Fruit fly (Drosophila melanogaster) whole organism, pupa: ENCODE results near the gene CG34290.
A peak's percentile ranks its signal among the peaks of the same experiment; 100 is the strongest.

Source experiments
- CG10348 ChIP-seq: fragments of 200-800 bp; sonication (Bioruptor generic); IDR thresholded peaks from 2 replicates; pipeline ENCODE4 v1.3.6; 2022; ENCODE audit warnings: missing biosample characterization, missing genetic modification characterization
- CG12605 ChIP-seq: fragments of 200-800 bp; sonication (Bioruptor generic); IDR thresholded peaks from 2 replicates; pipeline ENCODE4 v1.3.6; 2022; ENCODE audit warnings: missing biosample characterization, missing genetic modification characterization
- CG13204 ChIP-seq: fragments of 200-800 bp; sonication (Bioruptor generic); optimal IDR thresholded peaks from 2 replicates; lab custom pipeline; 2018; ENCODE audit warnings: missing biosample characterization, mild to moderate bottlenecking, missing genetic modification characterization, moderate library complexity
- CG14655 ChIP-seq: fragments of 200-800 bp; sonication (Bioruptor generic); optimal IDR thresholded peaks from 3 replicates; lab custom pipeline; 2017; ENCODE audit warnings: mild to moderate bottlenecking, missing biosample characterization, missing genetic modification reagents, missing genetic modification characterization
- CG15710 ChIP-seq: fragments of 200-800 bp; sonication (Bioruptor generic); optimal IDR thresholded peaks from 2 replicates; lab custom pipeline; 2018; ENCODE audit warnings: missing biosample characterization, mild to moderate bottlenecking, missing genetic modification characterization, moderate library complexity
- CG17806 ChIP-seq: fragments of 200-800 bp; sonication (Bioruptor generic); optimal IDR thresholded peaks from 2 replicates; lab custom pipeline; 2018; ENCODE audit warnings: missing biosample characterization, mild to moderate bottlenecking, missing genetic modification characterization, moderate library complexity
- CG32121 ChIP-seq: fragments of 200-800 bp; sonication (Bioruptor generic); IDR thresholded peaks from 2 replicates; pipeline ENCODE4 v1.3.6; 2022; ENCODE audit warnings: missing biosample characterization, missing genetic modification characterization
- CG34367 ChIP-seq: fragments of 200-800 bp; sonication (Bioruptor generic); optimal IDR thresholded peaks from 2 replicates; lab custom pipeline; 2018; ENCODE audit warnings: missing biosample characterization, mild to moderate bottlenecking, missing genetic modification characterization
- CG4496 ChIP-seq: fragments of 200-800 bp; sonication (Bioruptor generic); IDR thresholded peaks from 3 replicates; pipeline ENCODE4 v1.3.6; 2022; ENCODE audit warnings: missing biosample characterization, missing genetic modification characterization
- CG8159 ChIP-seq: fragments of 200-800 bp; sonication (Bioruptor generic); optimal IDR thresholded peaks from 3 replicates; lab custom pipeline; 2018; ENCODE audit warnings: missing biosample characterization, mild to moderate bottlenecking, missing genetic modification characterization, moderate library complexity
- CG8301 ChIP-seq: fragments of 200-800 bp; sonication (Bioruptor generic); optimal IDR thresholded peaks from 2 replicates; lab custom pipeline; 2018; ENCODE audit warnings: missing biosample characterization, mild to moderate bottlenecking, missing genetic modification characterization
- CG9948 ChIP-seq: fragments of 200-800 bp; sonication (Bioruptor generic); optimal IDR thresholded peaks from 2 replicates; lab custom pipeline; 2018; ENCODE audit warnings: missing biosample characterization, mild to moderate bottlenecking, missing genetic modification characterization, moderate library complexity
- D1 ChIP-seq: fragments of 200-800 bp; sonication (Bioruptor generic); optimal IDR thresholded peaks from 2 replicates; lab custom pipeline; 2018; ENCODE audit warnings: missing biosample characterization, mild to moderate bottlenecking, missing genetic modification characterization, moderate library complexity
- EcR ChIP-seq: fragments of 200-800 bp; sonication (Bioruptor generic); optimal IDR thresholded peaks from 3 replicates; lab custom pipeline; 2019; ENCODE audit warnings: missing biosample characterization, missing genetic modification characterization, mild to moderate bottlenecking, moderate library complexity, missing genetic modification reagents
- Ets98B ChIP-seq: fragments of 200-800 bp; sonication (Bioruptor generic); IDR thresholded peaks from 2 replicates; pipeline ENCODE4 v1.3.6; 2022; ENCODE audit warnings: missing biosample characterization, missing genetic modification characterization
- Pif1A ChIP-seq: fragments of 200-800 bp; sonication (Bioruptor generic); optimal IDR thresholded peaks from 3 replicates; lab custom pipeline; 2016; ENCODE audit warnings: missing biosample characterization, missing genetic modification characterization
- Pif1B ChIP-seq: fragments of 200-800 bp; sonication (Bioruptor generic); optimal IDR thresholded peaks from 3 replicates; lab custom pipeline; 2016; ENCODE audit warnings: missing biosample characterization, missing genetic modification characterization
- Snoo ChIP-seq: fragments of 200-800 bp; sonication (Bioruptor generic); optimal IDR thresholded peaks from 3 replicates; lab custom pipeline; 2017; ENCODE audit warnings: missing biosample characterization, mild to moderate bottlenecking, missing genetic modification characterization, inconsistent platforms
- fd96Ca ChIP-seq: fragments of 200-800 bp; sonication (Bioruptor generic); IDR thresholded peaks from 3 replicates; pipeline ENCODE4 v1.3.6; 2022; ENCODE audit warnings: missing biosample characterization, missing genetic modification characterization
- gl ChIP-seq: fragments of 200-800 bp; sonication (Bioruptor generic); optimal IDR thresholded peaks from 2 replicates; lab custom pipeline; 2018; ENCODE audit warnings: missing biosample characterization, mild to moderate bottlenecking, missing genetic modification characterization
- rn ChIP-seq: fragments of 200-800 bp; sonication (Bioruptor generic); IDR thresholded peaks from 2 replicates; pipeline ENCODE4 v1.3.6; 2022; ENCODE audit warnings: missing biosample characterization, missing genetic modification characterization

The CG34290 gene

DNA sequence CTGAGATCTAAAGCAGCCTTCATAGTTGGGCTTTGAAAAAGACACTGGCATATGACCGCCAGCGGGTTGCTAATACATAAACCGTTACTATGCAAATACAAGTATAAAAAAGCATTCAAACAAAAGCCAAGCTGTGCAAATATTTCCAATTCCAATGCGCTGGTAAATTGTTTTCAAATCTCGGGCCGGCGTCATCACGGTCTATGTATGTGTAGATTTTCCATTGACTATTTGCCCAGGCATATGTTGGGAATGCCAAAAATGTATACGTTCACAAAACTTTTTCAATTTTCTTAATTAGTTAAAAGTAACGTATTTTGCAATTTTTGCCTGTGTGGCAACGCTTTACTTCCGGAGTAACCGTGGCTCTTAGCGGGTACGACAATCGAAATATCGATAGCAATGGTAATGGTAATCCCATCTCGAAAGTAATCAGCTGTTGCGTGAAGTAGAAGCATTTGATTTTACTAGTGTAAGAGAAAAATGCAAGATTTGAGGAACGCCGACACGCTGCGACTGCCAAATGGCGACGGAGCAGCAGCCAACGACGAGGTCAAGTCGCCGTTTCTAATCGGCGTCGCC is at the start of gene CG34290, which contains the start of gene Uck:
TSS of gene CG34290 (minus strand) at position 51 of the 582 bp plus-strand sequence.
TSS of gene Uck (plus strand) at position 405 of the 582 bp plus-strand sequence.
- peak; percentile 36; the same call in 1 of the 3 replicates for TF ChIP-seq fd96Ca (GFP tag; lab: Robert Waterston, UW)
- no peak for TF ChIP-seq Pif1B (GFP tag; lab: Kevin White, UChicago)
- no peak for TF ChIP-seq CG10348 (GFP tag; lab: Robert Waterston, UW)
- no peak for TF ChIP-seq rn
- peak; percentile 57; the same call in 2 of the 3 replicates for TF ChIP-seq CG4496 (GFP tag; lab: Robert Waterston, UW)
- peak; percentile 7 for TF ChIP-seq CG8159
- 0 out of 2 replicates have a peak, but pooled peaks have one; percentile 26 for TF ChIP-seq CG32121 (GFP tag; lab: Robert Waterston, UW)
- TF ChIP-seq CG12605, result no peak
- TF ChIP-seq CG9948, result no peak
- no peak for TF ChIP-seq CG13204 (GFP tag; lab: Kevin White, UChicago)
- TF ChIP-seq CG14655 (GFP tag; lab: Kevin White, UChicago), result no peak
- TF ChIP-seq gl (tag; lab: Kevin White, UChicago), result peak; percentile 45
- TF ChIP-seq CG15710 (tag; lab: Kevin White, UChicago), result peak; percentile 46
- TF ChIP-seq EcR (GFP tag; lab: Kevin White, UChicago), result no peak
- no peak; the same call in 1 of the 2 replicates for TF ChIP-seq Ets98B (GFP tag; lab: Robert Waterston, UW)
- no peak for TF ChIP-seq D1 (tag; lab: Kevin White, UChicago)
- TF ChIP-seq Snoo (tag; lab: Kevin White, UChicago), result peak; percentile 72
- TF ChIP-seq CG34367 (tag; lab: Kevin White, UChicago), result peak; percentile 52
- peak; percentile 20 for TF ChIP-seq CG8301 (tag; lab: Kevin White, UChicago)
- no peak for TF ChIP-seq CG17806 (tag; lab: Kevin White, UChicago)
- peak; percentile 28 for TF ChIP-seq Pif1A

DNA sequence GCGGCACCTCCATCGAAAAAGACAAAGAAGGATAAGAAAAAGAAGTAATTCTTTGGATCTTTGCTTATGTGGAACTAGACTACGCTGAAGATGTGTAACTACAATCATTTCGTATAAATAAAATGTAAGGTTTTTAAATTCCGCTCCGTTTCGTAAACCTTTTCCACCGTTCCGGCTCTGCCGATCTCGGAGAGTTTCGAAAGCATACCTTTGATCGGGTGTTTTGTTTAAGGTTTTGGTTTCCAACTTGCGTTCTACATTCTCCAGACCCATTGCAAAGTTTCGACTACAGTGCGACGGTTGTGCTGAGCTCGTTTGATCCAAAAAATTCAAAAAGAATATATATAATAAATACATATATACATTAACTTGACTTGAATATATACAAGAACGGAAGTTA is 47.0 kb upstream of the CG34290 start, which contains the start of gene CG6432:
TSS of gene CG6432 (plus strand) at position 301 of the 400 bp plus-strand sequence.
- no peak for TF ChIP-seq CG34367 (tag; lab: Kevin White, UChicago)
- TF ChIP-seq rn, result no peak
- TF ChIP-seq CG4496 (GFP tag; lab: Robert Waterston, UW), result no peak
- no peak for TF ChIP-seq CG8159
- no peak for TF ChIP-seq CG9948
- no peak for TF ChIP-seq CG15710 (tag; lab: Kevin White, UChicago)
- TF ChIP-seq CG12605, result no peak
- TF ChIP-seq CG13204 (GFP tag; lab: Kevin White, UChicago), result no peak
- no peak for TF ChIP-seq D1 (tag; lab: Kevin White, UChicago)
- no peak for TF ChIP-seq CG32121 (GFP tag; lab: Robert Waterston, UW)
- TF ChIP-seq Pif1B (GFP tag; lab: Kevin White, UChicago), result no peak
- TF ChIP-seq Ets98B (GFP tag; lab: Robert Waterston, UW), result no peak
- TF ChIP-seq CG14655 (GFP tag; lab: Kevin White, UChicago), result no peak
- no peak for TF ChIP-seq CG17806 (tag; lab: Kevin White, UChicago)
- no peak for TF ChIP-seq fd96Ca (GFP tag; lab: Robert Waterston, UW)
- TF ChIP-seq CG8301 (tag; lab: Kevin White, UChicago), result no peak
- no peak for TF ChIP-seq EcR (GFP tag; lab: Kevin White, UChicago)
- no peak for TF ChIP-seq CG10348 (GFP tag; lab: Robert Waterston, UW)
- no peak for TF ChIP-seq Pif1A
- no peak for TF ChIP-seq gl (tag; lab: Kevin White, UChicago)

DNA sequence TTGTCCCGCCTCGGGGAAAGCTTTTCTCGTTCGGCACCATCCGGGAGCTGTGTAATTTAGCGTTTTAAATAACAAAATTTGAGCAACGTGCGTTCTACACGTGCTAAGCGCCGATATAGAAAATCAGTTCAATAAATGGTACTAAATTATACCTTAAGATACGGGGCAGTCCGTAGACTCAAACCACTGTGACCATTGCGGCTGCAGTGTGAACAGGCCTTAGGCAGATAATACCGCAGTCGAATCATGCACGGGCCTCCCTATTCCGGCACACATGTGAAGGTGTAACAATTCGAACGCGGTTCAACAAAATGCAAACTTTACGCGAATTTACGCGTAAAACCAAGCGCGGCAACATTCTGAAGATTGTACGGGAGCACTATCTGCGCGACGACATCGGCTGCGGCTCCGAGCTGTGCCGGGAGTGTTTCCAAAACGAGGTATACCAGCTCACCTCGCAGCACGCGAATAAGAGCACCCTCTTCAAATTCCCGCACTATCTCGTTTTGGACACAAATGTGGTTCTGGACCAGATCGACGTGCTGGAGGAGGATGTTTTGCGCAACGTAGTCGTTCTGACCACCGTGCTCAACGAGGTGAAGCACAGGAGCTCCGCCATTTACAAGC is 43.7 kb upstream of the CG34290 start, which contains the start of the genes Rrp5 and Dis3:
TSS of gene Rrp5 (minus strand) at position 135 of the 627 bp plus-strand sequence.
TSS of gene Dis3 (plus strand) at position 252 of the 627 bp plus-strand sequence.
- TF ChIP-seq CG17806 (tag; lab: Kevin White, UChicago) (no peak), fd96Ca (GFP tag; lab: Robert Waterston, UW) (peak; percentile 41; the same call in 1 of the 3 replicates), gl (tag; lab: Kevin White, UChicago) (no peak), D1 (tag; lab: Kevin White, UChicago) (no peak), CG14655 (GFP tag; lab: Kevin White, UChicago) (no peak), CG32121 (GFP tag; lab: Robert Waterston, UW) (no peak), CG4496 (GFP tag; lab: Robert Waterston, UW) (peak; percentile 35; the same call in 1 of the 3 replicates), CG8301 (tag; lab: Kevin White, UChicago) (no peak)

DNA sequence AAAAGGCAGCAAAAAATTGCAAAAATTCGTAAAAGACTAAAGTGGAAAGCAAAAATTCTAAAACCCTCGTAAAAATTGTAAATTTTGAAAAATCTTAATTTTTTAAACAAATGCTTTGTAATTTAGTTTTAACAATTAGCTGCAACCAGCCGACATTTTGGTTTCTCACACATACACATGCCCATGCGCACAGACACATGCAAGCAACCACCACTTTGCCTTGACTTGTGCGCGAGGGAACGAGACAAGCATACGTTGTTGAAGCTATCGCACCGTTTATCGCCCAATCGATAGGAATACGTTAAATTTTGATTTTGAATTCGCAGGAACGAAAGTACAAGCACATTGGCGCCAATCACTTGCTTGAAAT is 30.7 kb upstream of the CG34290 start:
- TF ChIP-seq Pif1A (no peak), gl (tag; lab: Kevin White, UChicago) (no peak), fd96Ca (GFP tag; lab: Robert Waterston, UW) (no peak; the same call in 2 of the 3 replicates), Ets98B (GFP tag; lab: Robert Waterston, UW) (peak; percentile 12; the same call in 1 of the 2 replicates), CG15710 (tag; lab: Kevin White, UChicago) (no peak), CG8301 (tag; lab: Kevin White, UChicago) (no peak), D1 (tag; lab: Kevin White, UChicago) (no peak), rn (no peak), Snoo (tag; lab: Kevin White, UChicago) (no peak)

DNA sequence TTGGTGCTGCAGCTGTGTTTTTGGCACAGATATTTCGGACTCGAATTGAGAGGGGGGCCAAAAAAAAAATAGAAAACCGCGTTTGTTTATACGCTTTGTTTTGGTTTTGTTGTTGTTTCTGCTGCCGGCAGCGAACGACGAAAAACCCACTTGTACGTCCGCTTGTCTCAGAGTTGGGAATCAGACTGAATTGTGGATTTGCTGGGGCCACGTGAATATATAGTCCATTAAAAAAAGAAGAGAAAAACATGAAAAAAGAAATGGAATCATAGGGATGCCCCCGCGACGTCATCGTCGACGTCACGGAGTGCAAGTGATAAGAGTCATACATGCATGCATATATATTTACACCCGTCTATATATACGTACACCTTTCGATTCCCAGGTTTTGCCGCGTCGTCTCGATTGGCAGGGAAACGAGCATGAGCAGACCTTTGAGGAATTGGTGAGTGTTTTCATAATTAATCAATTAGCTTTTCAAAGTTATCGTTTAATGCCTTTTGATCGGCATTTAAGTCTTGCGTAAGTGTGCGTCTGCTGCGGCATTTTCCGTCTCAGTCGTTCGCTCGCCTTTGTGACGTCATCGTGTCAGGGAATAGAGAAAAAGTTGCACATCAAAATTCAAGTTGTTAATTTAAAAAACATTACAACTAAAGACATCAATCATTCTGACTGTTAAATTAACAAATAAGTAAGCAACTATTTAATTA is 30.2 kb upstream of the CG34290 start:
- TF ChIP-seq gl (tag; lab: Kevin White, UChicago) (peak; percentile 39), CG15710 (tag; lab: Kevin White, UChicago) (peak; percentile 9), Ets98B (GFP tag; lab: Robert Waterston, UW) (0 out of 2 replicates have a peak, but pooled peaks have one; percentile 6), CG4496 (GFP tag; lab: Robert Waterston, UW) (0 out of 3 replicates have a peak, but pooled peaks have one; percentile 15), CG10348 (GFP tag; lab: Robert Waterston, UW) (no peak), EcR (GFP tag; lab: Kevin White, UChicago) (peak; percentile 71), CG8159 (no peak), CG12605 (peak; percentile 32; the same call in 1 of the 2 replicates), rn (no peak)
